Worm (Caenorhabditis elegans) whole organism, mixed stage, embryonic: ENCODE measurements around the gene ZK1307.1.

Source experiments
- M03D4.4 ChIP-seq: sonication (generic microtip); optimal IDR thresholded peaks from 2 replicates; lab custom pipeline; 2017; ENCODE audit warnings: mild to moderate bottlenecking, missing genetic modification characterization, missing compliant biosample characterization
- bed-3 ChIP-seq: fragments of 200-800 bp; sonication (Bioruptor generic); optimal IDR thresholded peaks from 3 replicates; lab custom pipeline; 2018; ENCODE audit warnings: mild to moderate bottlenecking, missing genetic modification characterization, moderate library complexity, missing compliant biosample characterization
- blmp-1 ChIP-seq: fragments of 150-350 bp; optimal IDR thresholded peaks from 2 replicates; lab custom pipeline; 2014; ENCODE audit warnings: missing biosample characterization, missing genetic modification characterization
- ceh-39 ChIP-seq: fragments of 150-350 bp; optimal IDR thresholded peaks from 2 replicates; lab custom pipeline; 2014; ENCODE audit warnings: missing biosample characterization, missing genetic modification characterization
- ceh-43 ChIP-seq: fragments of 200-800 bp; sonication (Bioruptor generic); optimal IDR thresholded peaks from 2 replicates; lab custom pipeline; 2018; ENCODE audit warnings: mild to moderate bottlenecking, missing genetic modification characterization, moderate library complexity, missing compliant biosample characterization
- ces-1 ChIP-seq: fragments of 150-350 bp; optimal IDR thresholded peaks from 2 replicates; lab custom pipeline; 2014; ENCODE audit warnings: missing biosample characterization, missing genetic modification reagents, missing genetic modification characterization
- cnd-1 ChIP-seq: fragments of 200-800 bp; sonication (Bioruptor generic); optimal IDR thresholded peaks from 2 replicates; lab custom pipeline; 2018; ENCODE audit warnings: mild to moderate bottlenecking, missing genetic modification characterization, missing compliant biosample characterization
- drap-1 ChIP-seq: fragments of 200-800 bp; sonication (Bioruptor generic); optimal IDR thresholded peaks from 3 replicates; lab custom pipeline; 2018; ENCODE audit warnings: mild to moderate bottlenecking, missing genetic modification characterization, missing compliant biosample characterization
- elt-1 ChIP-seq: sonication (generic microtip); optimal IDR thresholded peaks from 2 replicates; lab custom pipeline; 2017; ENCODE audit warnings: missing genetic modification characterization, mild to moderate bottlenecking, missing compliant biosample characterization, antibody characterized with exemption, moderate library complexity, borderline replicate concordance; ENCODE audit not compliant: insufficient read depth
- elt-3 ChIP-seq: fragments of 150-350 bp; optimal IDR thresholded peaks from 2 replicates; lab custom pipeline; 2014; ENCODE audit warnings: missing biosample characterization, missing genetic modification characterization
- flh-1 ChIP-seq: fragments of 200-800 bp; sonication (Bioruptor generic); optimal IDR thresholded peaks from 2 replicates; lab custom pipeline; 2018; ENCODE audit warnings: mild to moderate bottlenecking, missing genetic modification characterization, moderate library complexity, missing compliant biosample characterization
- ham-2 ChIP-seq: fragments of 200-800 bp; sonication (Bioruptor generic); optimal IDR thresholded peaks from 2 replicates; lab custom pipeline; 2018; ENCODE audit warnings: mild to moderate bottlenecking, missing genetic modification characterization, missing compliant biosample characterization
- hlh-1 ChIP-seq: fragments of 150-350 bp; optimal IDR thresholded peaks from 2 replicates; lab custom pipeline; 2014; ENCODE audit warnings: missing biosample characterization, missing genetic modification reagents, missing genetic modification characterization
- lin-13 ChIP-seq: fragments of 150-350 bp; optimal IDR thresholded peaks from 2 replicates; lab custom pipeline; 2014; ENCODE audit warnings: missing biosample characterization, missing genetic modification characterization
- lin-32 ChIP-seq: fragments of 200-800 bp; sonication (Bioruptor generic); optimal IDR thresholded peaks from 2 replicates; lab custom pipeline; 2018; ENCODE audit warnings: mild to moderate bottlenecking, missing genetic modification characterization, missing compliant biosample characterization
- lsy-2 ChIP-seq: fragments of 150-350 bp; optimal IDR thresholded peaks from 2 replicates; lab custom pipeline; 2014; ENCODE audit warnings: missing biosample characterization, missing genetic modification characterization
- mab-5 ChIP-seq: fragments of 150-350 bp; optimal IDR thresholded peaks from 2 replicates; lab custom pipeline; 2014; ENCODE audit warnings: missing biosample characterization, missing genetic modification characterization
- mep-1 ChIP-seq: fragments of 150-350 bp; optimal IDR thresholded peaks from 2 replicates; lab custom pipeline; 2017; ENCODE audit warnings: missing biosample characterization, missing genetic modification reagents, missing genetic modification characterization, inconsistent platforms
- mls-2 ChIP-seq: sonication (generic microtip); optimal IDR thresholded peaks from 2 replicates; lab custom pipeline; 2016; ENCODE audit warnings: mild to moderate bottlenecking, missing genetic modification characterization, moderate library complexity, missing compliant biosample characterization
- nhr-12 ChIP-seq: fragments of 150-350 bp; optimal IDR thresholded peaks from 2 replicates; lab custom pipeline; 2014; ENCODE audit warnings: missing biosample characterization, missing genetic modification characterization
- nhr-2 ChIP-seq: fragments of 150-350 bp; optimal IDR thresholded peaks from 2 replicates; lab custom pipeline; 2014; ENCODE audit warnings: missing biosample characterization, missing genetic modification characterization
- nhr-237 ChIP-seq: fragments of 150-350 bp; optimal IDR thresholded peaks from 2 replicates; lab custom pipeline; 2014; ENCODE audit warnings: missing biosample characterization, missing genetic modification characterization
- nhr-28 ChIP-seq: fragments of 150-350 bp; optimal IDR thresholded peaks from 2 replicates; lab custom pipeline; 2014; ENCODE audit warnings: missing biosample characterization, missing genetic modification characterization
- nhr-76 ChIP-seq: sonication (generic microtip); optimal IDR thresholded peaks from 2 replicates; lab custom pipeline; 2017; ENCODE audit warnings: missing biosample characterization, missing genetic modification characterization
- pha-4 ChIP-seq: fragments of 150-350 bp; optimal IDR thresholded peaks from 2 replicates; lab custom pipeline; 2018; ENCODE audit warnings: missing biosample characterization, missing genetic modification reagents, missing genetic modification characterization
- sem-2 ChIP-seq: fragments of 200-800 bp; sonication (Bioruptor generic); optimal IDR thresholded peaks from 2 replicates; lab custom pipeline; 2018; ENCODE audit warnings: mild to moderate bottlenecking, missing genetic modification characterization, missing compliant biosample characterization
- snpc-4 ChIP-seq: fragments of 150-350 bp; optimal IDR thresholded peaks from 2 replicates; lab custom pipeline; 2014; ENCODE audit warnings: missing biosample characterization, missing genetic modification characterization
- sptf-1 ChIP-seq: sonication (generic microtip); optimal IDR thresholded peaks from 2 replicates; lab custom pipeline; 2017; ENCODE audit warnings: mild to moderate bottlenecking, missing genetic modification characterization, moderate library complexity, missing compliant biosample characterization
- tbx-8 ChIP-seq: fragments of 200-800 bp; sonication (Bioruptor generic); optimal IDR thresholded peaks from 2 replicates; lab custom pipeline; 2018; ENCODE audit warnings: mild to moderate bottlenecking, missing genetic modification characterization, moderate library complexity, missing compliant biosample characterization
- unc-120 ChIP-seq: sonication (generic microtip); optimal IDR thresholded peaks from 2 replicates; lab custom pipeline; 2017; ENCODE audit warnings: missing genetic modification characterization, missing compliant biosample characterization; ENCODE audit not compliant: poor library complexity, severe bottlenecking
- unc-39 ChIP-seq: fragments of 150-350 bp; optimal IDR thresholded peaks from 2 replicates; lab custom pipeline; 2014; ENCODE audit warnings: missing biosample characterization, missing genetic modification characterization
- unc-62 ChIP-seq: fragments of 150-350 bp; optimal IDR thresholded peaks from 2 replicates; lab custom pipeline; 2014; ENCODE audit warnings: missing biosample characterization, missing genetic modification reagents, missing genetic modification characterization
- zip-8 ChIP-seq: fragments of 150-350 bp; optimal IDR thresholded peaks from 2 replicates; lab custom pipeline; 2014; ENCODE audit warnings: missing biosample characterization, missing genetic modification characterization
- ztf-11 ChIP-seq: fragments of 150-350 bp; optimal IDR thresholded peaks from 2 replicates; lab custom pipeline; 2014; ENCODE audit warnings: missing biosample characterization, missing genetic modification characterization

ZK1307.1 gene

DNA sequence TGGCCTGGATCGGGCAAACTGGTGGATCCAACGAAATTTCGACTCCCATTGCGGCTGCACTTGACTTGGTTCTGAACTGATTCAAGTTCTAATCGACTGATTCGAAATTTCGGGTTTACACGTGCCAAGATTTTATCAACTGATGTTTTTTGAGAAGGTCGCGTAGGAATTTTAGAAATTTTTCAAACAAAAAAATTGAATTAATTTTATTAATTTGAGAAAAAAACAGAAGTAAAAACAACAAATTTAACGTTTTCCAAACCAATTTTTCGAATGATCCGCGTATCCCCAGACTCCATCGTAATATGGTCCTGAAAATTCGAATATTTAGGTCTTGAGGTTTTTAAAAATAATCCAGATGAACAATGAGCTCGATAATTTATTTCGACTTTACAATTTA is 2.5 kb downstream of the ZK1307.1 start, which contains the start of gene ZK1307.3:
Gene ZK1307.3 (minus strand): TSS at position 101 of the 400 bp plus-strand sequence.
- no peak for TF ChIP-seq nhr-76 (tag; lab: Kevin White, UChicago)

DNA sequence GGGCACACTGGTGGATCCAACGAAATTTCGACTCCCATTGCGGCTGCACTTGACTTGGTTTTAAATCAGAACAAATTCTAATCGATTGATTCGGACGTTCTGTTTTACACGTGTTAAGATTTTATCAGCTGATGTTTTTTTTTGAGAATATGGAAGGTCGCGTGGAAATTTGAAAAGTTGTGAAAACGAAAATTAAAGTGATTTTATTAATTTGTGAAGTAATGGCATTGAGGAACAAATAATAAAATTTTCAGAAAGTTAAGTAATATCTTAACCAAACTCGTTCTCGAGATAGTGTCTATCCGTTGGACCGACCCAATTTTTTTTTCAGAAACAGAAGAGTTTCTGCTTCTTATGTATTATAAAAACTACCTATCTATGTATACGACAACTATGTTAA is 3.7 kb downstream of the ZK1307.1 start, which contains the start of gene ZK1307.4:
Gene ZK1307.4 (minus strand): TSS at position 101 of the 400 bp plus-strand sequence.
- TF ChIP-seq M03D4.4 (tag; lab: Kevin White, UChicago) (no peak), flh-1 (GFP tag; lab: Kevin White, UChicago) (no peak), elt-1 (no peak), ceh-43 (no peak), mab-5 (tag; lab: Kevin White, UChicago) (no peak), cnd-1 (tag; lab: Kevin White, UChicago) (no peak), nhr-2 (tag; lab: Kevin White, UChicago) (no peak), blmp-1 (tag; lab: Kevin White, UChicago) (no peak), ham-2 (GFP tag; lab: Kevin White, UChicago) (no peak), unc-39 (tag; lab: Kevin White, UChicago) (no peak), ceh-39 (tag; lab: Kevin White, UChicago) (no peak), elt-3 (tag; lab: Kevin White, UChicago) (no peak), ztf-11 (tag; lab: Kevin White, UChicago) (no peak), drap-1 (no peak), snpc-4 (tag; lab: Kevin White, UChicago) (no peak)

DNA sequence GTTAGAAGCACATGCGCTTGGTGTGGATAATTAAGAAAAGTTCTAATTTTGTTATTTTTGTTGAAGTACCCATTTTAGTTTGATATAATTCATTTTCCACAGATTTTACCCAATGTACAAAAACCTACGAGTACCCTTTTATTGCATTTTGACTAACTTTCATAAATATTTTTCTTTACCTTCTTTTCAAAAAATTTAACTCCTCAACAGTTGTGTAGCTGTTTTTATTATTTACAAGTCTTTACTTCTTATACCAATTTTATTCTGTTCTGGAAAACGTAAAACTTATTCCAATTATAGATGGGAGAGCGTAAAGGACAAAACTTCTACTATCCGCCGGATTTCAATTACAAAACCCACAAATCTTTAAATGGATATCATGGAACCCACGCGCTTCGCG is 6.2 kb downstream of the ZK1307.1 start, which contains the start of gene ZK1307.9:
Gene ZK1307.9 (plus strand): TSS at position 301 of the 400 bp plus-strand sequence.
- TF ChIP-seq blmp-1 (tag; lab: Kevin White, UChicago) (no peak), zip-8 (no peak), lin-13 (tag; lab: Kevin White, UChicago) (no peak)
- TF ChIP-seq, all 35 proteins: peak for 0

DNA sequence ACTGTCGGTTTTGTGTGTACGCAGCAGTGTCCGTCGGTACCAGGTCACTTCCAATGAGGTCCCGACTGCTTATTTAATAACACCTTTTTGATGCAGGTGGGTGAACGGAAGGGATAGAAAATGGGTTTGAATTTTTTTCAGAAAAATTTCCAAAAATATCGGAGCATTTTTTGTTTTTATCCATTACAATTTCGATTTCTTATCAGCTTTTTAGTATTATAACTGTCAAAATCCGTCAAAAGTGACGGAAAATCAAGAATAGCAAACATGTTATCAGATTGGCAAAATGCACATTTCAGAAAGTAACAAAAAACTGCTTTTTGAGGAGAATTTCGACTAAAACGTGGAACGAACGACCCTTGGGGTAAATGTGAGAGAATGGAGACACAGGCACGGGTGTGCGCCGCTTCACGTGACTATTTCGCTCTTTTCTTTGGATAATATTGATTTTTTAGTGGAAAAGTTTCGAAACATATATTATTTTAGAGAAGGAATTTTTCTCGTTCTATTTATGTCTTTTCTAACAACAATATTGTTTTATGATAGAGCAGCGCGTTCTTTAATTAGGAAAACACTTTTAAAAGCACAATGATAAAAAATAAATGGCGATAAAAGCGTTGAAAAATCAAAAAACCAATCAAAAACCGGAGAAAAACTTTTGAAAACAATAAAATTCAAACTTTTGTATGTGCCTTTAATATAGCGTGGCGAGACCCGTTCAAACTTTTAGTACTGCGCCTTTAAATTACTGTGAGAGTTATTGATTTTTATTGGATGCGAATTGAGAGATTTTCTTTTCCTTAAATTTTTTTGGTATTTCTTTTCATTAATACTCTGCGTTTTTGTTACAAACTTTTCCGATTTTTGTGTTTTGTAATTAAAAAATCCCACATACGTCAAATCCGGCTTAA is 8.2 kb downstream of the ZK1307.1 start, which contains the start of gene sqv-8:
Gene sqv-8 (plus strand): TSS at position 51 of the 911 bp plus-strand sequence.
- no peak for TF ChIP-seq sem-2 (GFP tag; lab: Kevin White, UChicago)
- peak; percentile 66 for TF ChIP-seq nhr-2 (tag; lab: Kevin White, UChicago)

ce11 chrII:9646122-9646555 is 9.2 kb downstream of the ZK1307.1 start:
- TF ChIP-seq hlh-1 (tag; lab: Kevin White, UChicago) (peak; percentile 94), mep-1 (tag; lab: Kevin White, UChicago) (peak; percentile 91), bed-3 (GFP tag; lab: Kevin White, UChicago) (no peak), blmp-1 (tag; lab: Kevin White, UChicago) (peak; percentile 68), snpc-4 (tag; lab: Kevin White, UChicago) (no peak), drap-1 (peak; percentile 47), nhr-12 (tag; lab: Kevin White, UChicago) (no peak), ceh-43 (no peak), cnd-1 (tag; lab: Kevin White, UChicago) (peak; percentile 40), lin-13 (tag; lab: Kevin White, UChicago) (peak; percentile 61), mls-2 (tag; lab: Kevin White, UChicago) (peak; percentile 76), unc-120 (peak; percentile 22), tbx-8 (peak; percentile 2), unc-39 (tag; lab: Kevin White, UChicago) (no peak), nhr-2 (tag; lab: Kevin White, UChicago) (peak; percentile 87), pha-4 (tag; lab: Kevin White, UChicago) (peak; percentile 41), zip-8 (no peak), elt-1 (no peak), lsy-2 (tag; lab: Kevin White, UChicago) (no peak), sptf-1 (tag; lab: Kevin White, UChicago) (peak; percentile 68), ceh-39 (tag; lab: Kevin White, UChicago) (peak; percentile 75), lin-32 (GFP tag; lab: Kevin White, UChicago) (peak; percentile 46), nhr-76 (tag; lab: Kevin White, UChicago) (no peak), ham-2 (GFP tag; lab: Kevin White, UChicago) (peak; percentile 90), nhr-28 (tag; lab: Kevin White, UChicago) (no peak), nhr-237 (tag; lab: Kevin White, UChicago) (peak; percentile 14), ztf-11 (tag; lab: Kevin White, UChicago) (no peak), sem-2 (GFP tag; lab: Kevin White, UChicago) (no peak), unc-62 (GFP tag; lab: Kevin White, UChicago) (peak; percentile 76), ces-1 (GFP tag; lab: Kevin White, UChicago) (peak; percentile 70), mab-5 (tag; lab: Kevin White, UChicago) (no peak)
